Fruit fly (Drosophila melanogaster) whole organism, embryonic: ENCODE measurements around the gene Cpr78E.

ENCODE experiments used
- ATbp ChIP-seq: fragments of 200-800 bp; sonication (Bioruptor generic); optimal IDR thresholded peaks from 2 replicates; lab custom pipeline; 2017; ENCODE audit warnings: missing biosample characterization, mild to moderate bottlenecking, missing genetic modification characterization, missing genetic modification reagents
- Abd-B ChIP-seq: fragments of 200-800 bp; sonication (Bioruptor generic); optimal IDR thresholded peaks from 2 replicates; lab custom pipeline; 2018; ENCODE audit warnings: missing biosample characterization, mild to moderate bottlenecking, missing genetic modification characterization, moderate library complexity
- Awh ChIP-seq: fragments of 200-800 bp; sonication (Bioruptor generic); IDR thresholded peaks from 2 replicates; pipeline ENCODE4, ENCODE4 v1.3.6; 2022; ENCODE audit warnings: missing biosample characterization, missing genetic modification characterization
- Bteb2 ChIP-seq: fragments of 200-800 bp; sonication (Bioruptor generic); optimal IDR thresholded peaks from 2 replicates; lab custom pipeline; 2016; ENCODE audit warnings: missing biosample characterization, missing genetic modification characterization
- CG11247 ChIP-seq: fragments of 200-800 bp; sonication (Bioruptor generic); IDR thresholded peaks from 2 replicates; pipeline ENCODE4 v1.3.6; 2022; ENCODE audit warnings: missing biosample characterization, missing genetic modification characterization
- CG12071 ChIP-seq: fragments of 200-800 bp; sonication (Bioruptor generic); optimal IDR thresholded peaks from 3 replicates; lab custom pipeline; 2018; ENCODE audit warnings: missing biosample characterization, mild to moderate bottlenecking, missing genetic modification characterization
- CG12219 ChIP-seq: fragments of 200-800 bp; sonication (Bioruptor generic); optimal IDR thresholded peaks from 3 replicates; lab custom pipeline; 2018; ENCODE audit warnings: missing biosample characterization, mild to moderate bottlenecking, missing genetic modification characterization
- CG12391 ChIP-seq: fragments of 200-800 bp; sonication (Bioruptor generic); optimal IDR thresholded peaks from 3 replicates; lab custom pipeline; 2018; ENCODE audit warnings: missing biosample characterization, mild to moderate bottlenecking, missing genetic modification characterization, moderate library complexity
- CG13296 ChIP-seq: fragments of 200-800 bp; sonication (Bioruptor generic); optimal IDR thresholded peaks from 3 replicates; lab custom pipeline; 2018; ENCODE audit warnings: missing biosample characterization, mild to moderate bottlenecking, missing genetic modification characterization
- CG14014 ChIP-seq: fragments of 200-800 bp; sonication (Bioruptor generic); IDR thresholded peaks from 2 replicates; pipeline ENCODE4 v1.3.6; 2022; ENCODE audit warnings: missing biosample characterization, missing genetic modification characterization
- CG15601 ChIP-seq: fragments of 200-800 bp; sonication (Bioruptor generic); optimal IDR thresholded peaks from 3 replicates; lab custom pipeline; 2019; ENCODE audit warnings: missing biosample characterization, mild to moderate bottlenecking, missing genetic modification characterization, moderate library complexity
- CG1603 ChIP-seq: fragments of 200-800 bp; sonication (Bioruptor generic); optimal IDR thresholded peaks from 2 replicates; lab custom pipeline; 2019; ENCODE audit warnings: missing biosample characterization, mild to moderate bottlenecking, missing genetic modification characterization, moderate library complexity
- CG17612 ChIP-seq: fragments of 200-800 bp; sonication (Bioruptor generic); IDR thresholded peaks from 2 replicates; pipeline ENCODE4 v1.3.6; 2022; ENCODE audit warnings: missing biosample characterization, missing genetic modification characterization
- CG1792 ChIP-seq: fragments of 200-800 bp; sonication (Bioruptor generic); optimal IDR thresholded peaks from 2 replicates; lab custom pipeline; 2016; ENCODE audit warnings: missing biosample characterization, missing genetic modification characterization
- CG18619 ChIP-seq: fragments of 200-800 bp; sonication (Bioruptor generic); optimal IDR thresholded peaks from 3 replicates; lab custom pipeline; 2017; ENCODE audit warnings: missing biosample characterization, mild to moderate bottlenecking, missing genetic modification characterization
- CG32532 ChIP-seq: fragments of 200-800 bp; sonication (Bioruptor generic); IDR thresholded peaks from 2 replicates; pipeline ENCODE4 v1.3.6; 2022; ENCODE audit warnings: missing biosample characterization, missing genetic modification characterization
- CG3407 ChIP-seq: fragments of 200-800 bp; sonication (Bioruptor generic); optimal IDR thresholded peaks from 2 replicates; lab custom pipeline; 2018; ENCODE audit warnings: missing biosample characterization, mild to moderate bottlenecking, missing genetic modification characterization
- CG7839 ChIP-seq: fragments of 200-800 bp; sonication (Bioruptor generic); optimal IDR thresholded peaks from 3 replicates; lab custom pipeline; 2018; ENCODE audit warnings: missing biosample characterization, mild to moderate bottlenecking, missing genetic modification characterization, moderate library complexity
- CG9876 ChIP-seq: fragments of 200-800 bp; sonication (Bioruptor generic); optimal IDR thresholded peaks from 2 replicates; lab custom pipeline; 2016; ENCODE audit warnings: missing biosample characterization, missing genetic modification characterization
- Dek ChIP-seq: fragments of 200-800 bp; sonication (Bioruptor generic); optimal IDR thresholded peaks from 3 replicates; lab custom pipeline; 2019; ENCODE audit warnings: missing biosample characterization, mild to moderate bottlenecking, missing genetic modification characterization, moderate library complexity
- Drgx ChIP-seq: fragments of 200-800 bp; sonication (Bioruptor generic); IDR thresholded peaks from 2 replicates; pipeline ENCODE4 v1.3.6; 2022; ENCODE audit warnings: missing biosample characterization, missing genetic modification characterization
- Ets65A ChIP-seq: fragments of 200-800 bp; sonication (Bioruptor generic); peaks from one replicate; lab custom pipeline; 2016; ENCODE audit warnings: missing biosample characterization, missing genetic modification characterization
- Ets97D ChIP-seq: fragments of 200-800 bp; sonication (Bioruptor generic); optimal IDR thresholded peaks from 3 replicates; lab custom pipeline; 2016; ENCODE audit warnings: missing biosample characterization, missing genetic modification characterization
- H2.0 ChIP-seq: fragments of 200-800 bp; sonication (Bioruptor generic); IDR thresholded peaks from 2 replicates; pipeline ENCODE4 v1.3.6; 2022; ENCODE audit warnings: missing biosample characterization, missing genetic modification characterization
- Hr51 ChIP-seq, 2 experiments: fragments of 200-800 bp; sonication (Bioruptor generic); optimal IDR thresholded peaks; 2 replicates in 1 of 2; 3 replicates in 1 of 2; lab custom pipeline; 2016 to 2018; ENCODE audit warnings: missing biosample characterization in 2 of 2, missing genetic modification characterization in 2 of 2, mild to moderate bottlenecking in 1 of 2, moderate library complexity in 1 of 2
- Sin3A ChIP-seq: fragments of >200 bp; optimal IDR thresholded peaks from 2 replicates; lab custom pipeline; 2018
- Sox100B ChIP-seq: fragments of 200-800 bp; sonication (Bioruptor generic); optimal IDR thresholded peaks from 3 replicates; lab custom pipeline; 2018; ENCODE audit warnings: missing biosample characterization, mild to moderate bottlenecking, missing genetic modification characterization
- Sry-β ChIP-seq: fragments of 200-800 bp; sonication (Bioruptor generic); optimal IDR thresholded peaks from 2 replicates; lab custom pipeline; 2018; ENCODE audit warnings: missing biosample characterization, mild to moderate bottlenecking, missing genetic modification characterization, moderate library complexity
- ash1 ChIP-seq: fragments of 200-800 bp; sonication (Bioruptor generic); optimal IDR thresholded peaks from 2 replicates; lab custom pipeline; 2018; ENCODE audit warnings: missing biosample characterization, mild to moderate bottlenecking, missing genetic modification characterization
- br ChIP-seq: fragments of >200 bp; optimal IDR thresholded peaks from 2 replicates; lab custom pipeline; 2017
- bsh ChIP-seq, 2 experiments: fragments of 200-800 bp; sonication (Bioruptor generic); optimal IDR thresholded peaks; 2 replicates each; lab custom pipeline; 2017 to 2018; ENCODE audit warnings: mild to moderate bottlenecking in 2 of 2, missing biosample characterization in 2 of 2, missing genetic modification characterization in 2 of 2, moderate library complexity in 1 of 2
- btn ChIP-seq: fragments of 200-800 bp; sonication (Bioruptor generic); optimal IDR thresholded peaks from 2 replicates; lab custom pipeline; 2016; ENCODE audit warnings: missing biosample characterization, missing genetic modification characterization
- cg ChIP-seq: fragments of 200-800 bp; sonication (Bioruptor generic); optimal IDR thresholded peaks from 3 replicates; lab custom pipeline; 2019; ENCODE audit warnings: missing biosample characterization, mild to moderate bottlenecking, missing genetic modification characterization, moderate library complexity
- dm ChIP-seq: fragments of 200-800 bp; sonication (Bioruptor generic); optimal IDR thresholded peaks from 3 replicates; lab custom pipeline; 2016; ENCODE audit warnings: missing biosample characterization, missing genetic modification characterization
- gsb-n ChIP-seq: fragments of 200-800 bp; sonication (Bioruptor generic); optimal IDR thresholded peaks from 3 replicates; lab custom pipeline; 2018; ENCODE audit warnings: missing biosample characterization, mild to moderate bottlenecking, missing genetic modification characterization
- h ChIP-seq: fragments of >200 bp; optimal IDR thresholded peaks from 2 replicates; lab custom pipeline; 2017
- kni ChIP-seq: fragments of 200-800 bp; sonication (Bioruptor generic); optimal IDR thresholded peaks from 3 replicates; lab custom pipeline; 2017; ENCODE audit warnings: mild to moderate bottlenecking, missing biosample characterization, missing genetic modification reagents, missing genetic modification characterization
- lab ChIP-seq: fragments of 200-800 bp; sonication (Bioruptor generic); optimal IDR thresholded peaks from 3 replicates; lab custom pipeline; 2017; ENCODE audit warnings: missing biosample characterization, missing genetic modification characterization, mild to moderate bottlenecking, moderate library complexity, missing genetic modification reagents
- nom ChIP-seq: fragments of 200-800 bp; sonication (Bioruptor generic); optimal IDR thresholded peaks from 2 replicates; lab custom pipeline; 2017; ENCODE audit warnings: missing biosample characterization, missing genetic modification characterization, mild to moderate bottlenecking, moderate library complexity, missing genetic modification reagents
- org-1 ChIP-seq: fragments of 200-800 bp; sonication (Bioruptor generic); optimal IDR thresholded peaks from 2 replicates; lab custom pipeline; 2017; ENCODE audit warnings: missing biosample characterization, missing genetic modification characterization
- pum ChIP-seq: fragments of 200-800 bp; sonication (Bioruptor generic); optimal IDR thresholded peaks from 2 replicates; lab custom pipeline; 2016; ENCODE audit warnings: missing biosample characterization, missing genetic modification characterization
- salm ChIP-seq: fragments of 200-800 bp; sonication (Bioruptor generic); optimal IDR thresholded peaks from 2 replicates; lab custom pipeline; 2018; ENCODE audit warnings: missing biosample characterization, mild to moderate bottlenecking, missing genetic modification characterization
- sens ChIP-seq: fragments of 200-800 bp; sonication (Bioruptor generic); peaks from one replicate; lab custom pipeline; 2016; ENCODE audit warnings: missing biosample characterization, missing genetic modification characterization
- sens-2 ChIP-seq: fragments of 200-800 bp; sonication (Bioruptor generic); IDR thresholded peaks from 2 replicates; pipeline ENCODE4 v1.3.6; 2022; ENCODE audit warnings: missing biosample characterization, missing genetic modification characterization
- twi ChIP-seq: fragments of 200-800 bp; optimal IDR thresholded peaks from 2 replicates; lab custom pipeline; 2019; ENCODE audit warnings: missing biosample characterization, mild to moderate bottlenecking, missing genetic modification characterization, moderate library complexity
- zen2 ChIP-seq: fragments of 200-800 bp; sonication (Bioruptor generic); IDR thresholded peaks from 3 replicates; pipeline ENCODE4 v1.3.6; 2022; ENCODE audit warnings: missing biosample characterization, missing genetic modification characterization; ENCODE audit not compliant: partially characterized antibody

The Cpr78E gene

DNA sequence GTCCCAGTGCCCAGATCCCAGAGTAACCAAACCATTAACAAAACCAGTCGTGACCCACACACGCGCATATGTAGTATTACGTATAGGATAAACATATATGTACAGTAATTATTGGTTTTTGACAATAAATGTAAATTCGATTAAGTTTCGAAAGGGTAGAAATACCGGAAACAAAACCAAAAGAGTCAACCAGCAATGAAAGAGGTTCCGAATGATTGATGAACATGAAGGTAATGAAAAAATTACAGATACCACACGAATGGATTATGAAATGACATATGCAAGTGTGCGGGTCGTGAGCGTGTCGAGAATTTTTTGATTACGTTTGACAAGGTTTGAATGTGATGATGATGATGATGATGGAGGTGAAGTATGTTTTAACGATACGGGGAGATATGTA is 27.9 kb upstream of the Cpr78E start (continued):
- TF ChIP-seq CG3407 (GFP tag; lab: Kevin White, UChicago) (no peak), CG7839 (tag; lab: Kevin White, UChicago) (no peak), Sin3A (no peak), kni (GFP tag; lab: Kevin White, UChicago) (peak; percentile 82), cg (peak; percentile 10)

- no peak for TF ChIP-seq CG32532 (GFP tag; lab: Robert Waterston, UW)
- no peak for TF ChIP-seq Abd-B (GFP tag; lab: Kevin White, UChicago)
- no peak for TF ChIP-seq sens-2 (GFP tag; lab: Robert Waterston, UW)
- TF ChIP-seq Sry-β, result peak; percentile 56
- TF ChIP-seq CG1603, result no peak
- no peak for TF ChIP-seq CG1792 (GFP tag; lab: Kevin White, UChicago)
Measured at dm6 chr3L:21688607-21689129, 21.9 kb upstream of the Cpr78E start.

- no peak for TF ChIP-seq Bteb2
- TF ChIP-seq twi (tag; lab: Kevin White, UChicago), result no peak
- no peak for TF ChIP-seq CG11247
- TF ChIP-seq bsh (GFP tag; optimal IDR thresholded peaks at IDR 0.05; lab: Kevin White, UChicago), result peak in 1 of 2 experiments; percentile 69
- peak; percentile 39; the same call in 1 of the 2 replicates for TF ChIP-seq Drgx
- peak; percentile 70 for TF ChIP-seq nom (GFP tag; lab: Kevin White, UChicago)
- peak; percentile 41 for TF ChIP-seq sens (GFP tag; lab: Kevin White, UChicago)
- TF ChIP-seq CG17612 (GFP tag; lab: Robert Waterston, UW), result no peak
- TF ChIP-seq btn (GFP tag; lab: Kevin White, UChicago), result no peak
- no peak for TF ChIP-seq CG12219 (GFP tag; lab: Kevin White, UChicago)
- no peak for TF ChIP-seq CG13296
- TF ChIP-seq, all 482 proteins: peak for 4
Measured at dm6 chr3L:21685753-21686152, 19.0 kb upstream of the Cpr78E start.

DNA sequence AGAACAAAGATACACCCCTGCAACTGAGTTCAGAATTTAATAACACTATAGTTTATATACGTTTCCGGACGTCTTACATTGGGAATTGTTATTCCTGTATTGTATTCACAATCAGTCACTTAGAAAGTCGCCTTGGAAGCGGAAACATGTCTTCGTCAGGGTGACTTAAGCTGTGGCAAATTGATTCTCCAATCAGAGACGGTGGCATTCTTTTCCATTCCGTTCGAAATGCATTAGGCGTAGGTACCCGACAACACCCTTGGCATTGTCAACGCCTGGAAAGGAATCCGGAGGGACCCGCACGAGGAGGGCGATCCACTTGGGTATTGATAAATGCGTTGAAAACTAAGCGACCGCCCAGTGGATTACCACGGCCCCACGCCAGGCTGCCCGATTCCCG is 17.2 kb upstream of the Cpr78E start, which contains the start of gene Sfp78E:
Gene Sfp78E (minus strand): TSS at position 101 of the 400 bp plus-strand sequence.
- TF ChIP-seq CG18619 (no peak), Ets65A (GFP tag; lab: Kevin White, UChicago) (peak; percentile 22), CG12391 (tag; lab: Kevin White, UChicago) (no peak)
- TF ChIP-seq, all 482 proteins: peak for 1

DNA sequence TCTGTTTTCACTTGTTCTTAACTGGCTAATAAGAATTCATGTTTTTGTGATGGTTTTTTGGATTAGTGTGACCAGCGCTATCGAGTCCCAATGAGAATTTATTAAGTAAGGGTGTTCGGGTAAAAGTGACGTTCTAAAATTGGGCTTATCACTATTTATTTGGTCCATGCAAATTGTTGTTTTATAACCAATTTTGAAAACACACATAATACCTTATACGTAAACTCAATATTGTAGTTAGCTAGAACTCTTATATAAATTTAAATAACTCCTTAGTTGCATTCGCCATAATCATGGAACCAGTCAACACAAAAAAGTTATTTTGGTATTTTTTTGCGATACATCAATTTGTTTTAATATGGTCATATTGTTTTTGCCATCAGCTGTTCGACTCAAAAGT is 12.9 kb upstream of the Cpr78E start, which contains the start of the genes Als2 and CG11248:
Gene Als2 (minus strand): TSS at position 69 of the 400 bp plus-strand sequence.
Gene CG11248 (plus strand): TSS at position 364 of the 400 bp plus-strand sequence.
- TF ChIP-seq dm (GFP tag; lab: Kevin White, UChicago) (peak; percentile 58), pum (GFP tag; lab: Kevin White, UChicago) (peak; percentile 76), Sox100B (GFP tag; lab: Kevin White, UChicago) (no peak), ash1 (no peak), zen2 (GFP tag; lab: Robert Waterston, UW) (no peak), CG15601 (tag; lab: Kevin White, UChicago) (peak; percentile 69), Dek (no peak), salm (tag; lab: Kevin White, UChicago) (no peak), lab (no peak), CG9876 (peak; percentile 50), Awh (GFP tag; lab: Robert Waterston, UW) (0 out of 2 replicates have a peak, but pooled peaks have one; percentile 18), h (lab: Kevin White, UChicago) (no peak), CG14014 (GFP tag; lab: Robert Waterston, UW) (peak; percentile 44; the same call in 1 of the 2 replicates), ATbp (GFP tag; lab: Kevin White, UChicago) (no peak), gsb-n (tag; lab: Kevin White, UChicago) (no peak), Hr51 (GFP tag; optimal IDR thresholded peaks at IDR 0.05; lab: Kevin White, UChicago) (peak in 1 of 2 experiments; percentile 64), br (lab: Kevin White, UChicago) (no peak), Ets97D (GFP tag; lab: Kevin White, UChicago) (peak; percentile 54), H2.0 (GFP tag; lab: Robert Waterston, UW) (peak; percentile 56; the same call in 1 of the 2 replicates), org-1 (GFP tag; lab: Kevin White, UChicago) (no peak), CG12071 (no peak)
